Worm (Caenorhabditis elegans): ENCODE data around the gene Y44F5A.1.

Gene Y44F5A.1

ce11 chrIII:4223668-4224127, 23.8 kb downstream of the Y44F5A.1 start (continued):
- TF ChIP-seq ctbp-1 (GFP tag; IDR thresholded peaks at IDR 0.05) (peak; percentile 90), fkh-10 (GFP tag; optimal IDR thresholded peaks at IDR 0.05) (peak; percentile 72), hmg-1.1 (GFP tag; IDR thresholded peaks at IDR 0.05) (peak; percentile 86), nhr-76 (tag; optimal IDR thresholded peaks at IDR 0.05) (no peak), ceh-32 (tag; optimal IDR thresholded peaks at IDR 0.05; ENCODE audit: poor library complexity) (peak; percentile 50), hif-1 (tag; optimal IDR thresholded peaks at IDR 0.05) (peak in 1 of 2 experiments; percentile 87), set-16 (GFP tag; IDR thresholded peaks at IDR 0.05) (peak; percentile 60), mxl-2 (GFP tag; conservative IDR thresholded peaks at IDR 0.05) (no peak), zfp-2 (tag; optimal IDR thresholded peaks at IDR 0.05) (peak; percentile 1), nhr-48 (tag; optimal IDR thresholded peaks at IDR 0.05) (peak; percentile 64), mxl-3 (GFP tag; optimal IDR thresholded peaks at IDR 0.05) (peak; percentile 80), nhr-6 (tag; optimal IDR thresholded peaks at IDR 0.05) (peak; percentile 73), madf-5 (GFP tag; IDR thresholded peaks at IDR 0.05) (no peak), vab-7 (GFP tag; IDR thresholded peaks at IDR 0.05) (no peak), php-3 (GFP tag; IDR thresholded peaks at IDR 0.05) (0 out of 2 replicates have a peak, but pooled peaks have one; percentile 15)

ce11 chrIII:4221527-4221926, 25.9 kb downstream of the Y44F5A.1 start:
- peak; percentile 64 for TF ChIP-seq hmg-1.1 (GFP tag; IDR thresholded peaks at IDR 0.05)
- no peak for TF ChIP-seq nhr-77 (tag; optimal IDR thresholded peaks at IDR 0.05)
- TF ChIP-seq aha-1 (tag) = peak; percentile 91

- no peak for TF ChIP-seq egl-43 (GFP tag; IDR thresholded peaks at IDR 0.05)
- peak; percentile 50 for TF ChIP-seq nhr-11 (tag; optimal IDR thresholded peaks at IDR 0.05)
- TF ChIP-seq snpc-1.2 (GFP tag; IDR thresholded peaks at IDR 0.05) = no peak
Observed at ce11 chrIII:4220864-4221263, 26.6 kb downstream of the Y44F5A.1 start.

ce11 chrIII:4210661-4211060, 36.8 kb downstream of the Y44F5A.1 start:
- no peak for TF ChIP-seq Y5F2A.4 (GFP tag; optimal IDR thresholded peaks at IDR 0.05)

- TF ChIP-seq unc-130 (GFP tag; optimal IDR thresholded peaks at IDR 0.05) (no peak), D1046.2 (GFP tag; IDR thresholded peaks at IDR 0.05) (no peak), ztf-7 (tag; optimal IDR thresholded peaks at IDR 0.05) (no peak), pha-4 (GFP tag; IDR thresholded peaks at IDR 0.05) (no peak), pha-4 (tag; optimal IDR thresholded peaks at IDR 0.05) (no peak), mes-2 (tag; optimal IDR thresholded peaks at IDR 0.05; ENCODE audit: poor library complexity, severe bottlenecking) (no peak), ceh-44 (GFP tag; IDR thresholded peaks at IDR 0.05) (no peak), madf-5 (GFP tag; IDR thresholded peaks at IDR 0.05) (no peak), lsy-2 (tag; optimal IDR thresholded peaks at IDR 0.05) (no peak), T20F7.1 (GFP tag; optimal IDR thresholded peaks at IDR 0.05) (no peak), zip-2 (tag; optimal IDR thresholded peaks at IDR 0.05) (no peak), hif-1 (tag; optimal IDR thresholded peaks at IDR 0.05) (no peak), spr-3 (GFP tag; optimal IDR thresholded peaks at IDR 0.05) (no peak), rbr-2 (tag; optimal IDR thresholded peaks at IDR 0.05) (no peak), dmd-8 (GFP tag; IDR thresholded peaks at IDR 0.05) (no peak), nhr-25 (tag; optimal IDR thresholded peaks at IDR 0.05; ENCODE audit: borderline replicate concordance, insufficient read depth) (no peak)
Observed at ce11 chrIII:4209188-4209587, 38.3 kb downstream of the Y44F5A.1 start, which contains the start of gene phlp-2. Gene phlp-2, plus strand, starts transcription at chrIII:4209488.

Data from whole organism, L4 larva.